Fruit fly (Drosophila melanogaster): ENCODE results near the gene Polr1C.

Polr1C gene

DNA sequence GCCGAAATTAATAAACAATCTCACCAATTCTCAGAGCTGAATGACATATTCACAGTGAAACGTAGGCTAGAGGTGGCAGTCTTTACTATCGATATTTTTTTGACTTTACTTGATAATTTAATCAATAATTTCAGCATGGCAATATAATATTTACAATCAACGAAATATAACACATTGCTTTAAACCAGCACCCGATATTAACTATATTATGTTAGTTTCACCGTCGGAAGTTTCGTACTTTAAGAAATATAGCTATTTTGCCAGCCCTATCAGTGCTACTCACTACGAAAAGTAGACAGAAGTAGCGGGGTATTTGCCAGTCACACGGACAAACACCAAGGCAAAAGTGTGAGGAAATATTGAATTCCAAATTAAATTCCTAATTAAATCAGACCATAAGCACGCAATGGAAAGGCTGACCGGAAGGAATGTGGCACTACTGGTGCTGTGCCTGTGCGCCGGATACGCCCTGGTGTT lies 42.0 kb downstream of the Polr1C start, which contains the start of the genes CG31917, Tfb5 and SelT (continued):
- TF ChIP-seq CG11762 (GFP tag; optimal IDR thresholded peaks at IDR 0.05; ENCODE audit: insufficient read depth): no peak
- no peak for TF ChIP-seq Eip78C (GFP tag)
- no peak for TF ChIP-seq Sox102F (GFP tag; optimal IDR thresholded peaks at IDR 0.05)
- no peak for TF ChIP-seq OdsH (GFP tag; optimal IDR thresholded peaks at IDR 0.05)
- no peak for TF ChIP-seq CG1621 (tag; optimal IDR thresholded peaks at IDR 0.05)
- no peak for TF ChIP-seq Lpt (GFP tag; optimal IDR thresholded peaks at IDR 0.05)
- no peak for TF ChIP-seq CG8319 (GFP tag; optimal IDR thresholded peaks at IDR 0.05)
- TF ChIP-seq Eip75B (GFP tag; optimal IDR thresholded peaks at IDR 0.05): no peak
- no peak for TF ChIP-seq fkh (GFP tag; optimal IDR thresholded peaks at IDR 0.05)
- TF ChIP-seq CG11902 (GFP tag; optimal IDR thresholded peaks at IDR 0.05): peak; percentile 1
- peak; percentile 48 for TF ChIP-seq CG3032 (tag; optimal IDR thresholded peaks at IDR 0.05)
- peak; percentile 63; the same call in 2 of the 3 replicates for TF ChIP-seq eg (GFP tag; IDR thresholded peaks at IDR 0.05)
- TF ChIP-seq salr (GFP tag; optimal IDR thresholded peaks at IDR 0.05): no peak
- TF ChIP-seq achi (GFP tag; optimal IDR thresholded peaks at IDR 0.05): peak; percentile 33
- no peak for TF ChIP-seq Eip93F (GFP tag; optimal IDR thresholded peaks at IDR 0.05)
- no peak for TF ChIP-seq CG8632 (GFP tag; optimal IDR thresholded peaks at IDR 0.05)
- TF ChIP-seq Met (GFP tag; optimal IDR thresholded peaks at IDR 0.05): no peak
- no peak for TF ChIP-seq vri (GFP tag; optimal IDR thresholded peaks at IDR 0.05)
- TF ChIP-seq CG32006 (GFP tag; optimal IDR thresholded peaks at IDR 0.05): no peak
